Worm (Caenorhabditis elegans) whole organism, young adult: Measurements from ENCODE around the gene nas-29.

Experiments used
- C06A6.2 ChIP-seq: fragments of 200-800 bp; sonication (Bioruptor generic); conservative IDR thresholded peaks from 2 replicates; pipeline ENCODE4 v1.3.6; 2022; ENCODE audit warnings: missing genetic modification characterization, missing compliant biosample characterization
- D2030.7 ChIP-seq: fragments of 200-800 bp; sonication (Bioruptor generic); IDR thresholded peaks from 2 replicates; pipeline ENCODE4 v1.3.6; 2022; ENCODE audit warnings: missing genetic modification reagents, missing genetic modification characterization, missing compliant biosample characterization
- F10E7.11 ChIP-seq: sonication (generic microtip); optimal IDR thresholded peaks from 2 replicates; lab custom pipeline; 2017; ENCODE audit warnings: mild to moderate bottlenecking, missing genetic modification characterization, moderate library complexity, missing compliant biosample characterization
- F37B4.10 ChIP-seq: fragments of 200-800 bp; sonication (Bioruptor generic); IDR thresholded peaks from 2 replicates; pipeline ENCODE4 v1.3.6; 2022; ENCODE audit warnings: missing genetic modification characterization, missing compliant biosample characterization
- F57C9.4 ChIP-seq: sonication (generic microtip); optimal IDR thresholded peaks from 2 replicates; lab custom pipeline; 2017; ENCODE audit warnings: mild to moderate bottlenecking, missing genetic modification characterization, missing compliant biosample characterization
- T07F8.4 ChIP-seq: sonication (generic microtip); optimal IDR thresholded peaks from 2 replicates; lab custom pipeline; 2016; ENCODE audit warnings: mild to moderate bottlenecking, missing genetic modification characterization, moderate library complexity, missing compliant biosample characterization
- Y53F4B.3 ChIP-seq: fragments of 200-800 bp; sonication (Bioruptor generic); IDR thresholded peaks from 2 replicates; pipeline ENCODE4 v1.3.6; 2022; ENCODE audit warnings: missing genetic modification reagents, missing genetic modification characterization, missing compliant biosample characterization
- Y53G8AR.9 ChIP-seq: fragments of 200-800 bp; sonication (Bioruptor generic); conservative IDR thresholded peaks from 2 replicates; pipeline ENCODE4 v1.3.6; 2022; ENCODE audit warnings: missing genetic modification reagents, missing genetic modification characterization, missing compliant biosample characterization
- aptf-2 ChIP-seq: fragments of 200-800 bp; sonication (Bioruptor generic); conservative IDR thresholded peaks from 2 replicates; pipeline ENCODE4 v1.3.6; 2022; ENCODE audit warnings: missing genetic modification reagents, missing genetic modification characterization, missing compliant biosample characterization
- atf-7 ChIP-seq: sonication (generic microtip); optimal IDR thresholded peaks from 2 replicates; lab custom pipeline; 2017; ENCODE audit warnings: mild to moderate bottlenecking, missing genetic modification characterization, missing compliant biosample characterization
- attf-5 ChIP-seq: fragments of 200-800 bp; sonication (Bioruptor generic); optimal IDR thresholded peaks from 2 replicates; lab custom pipeline; 2018; ENCODE audit warnings: mild to moderate bottlenecking, missing genetic modification characterization, missing compliant biosample characterization
- bed-2 ChIP-seq: fragments of 200-800 bp; sonication (Bioruptor generic); IDR thresholded peaks from 2 replicates; pipeline ENCODE4 v1.3.6; 2022; ENCODE audit warnings: missing genetic modification reagents, missing genetic modification characterization, missing compliant biosample characterization
- ccch-3 ChIP-seq: fragments of 200-800 bp; sonication (Bioruptor generic); optimal IDR thresholded peaks from 2 replicates; lab custom pipeline; 2018; ENCODE audit warnings: mild to moderate bottlenecking, missing genetic modification characterization, missing compliant biosample characterization
- ceh-27 ChIP-seq: fragments of 200-800 bp; sonication (Bioruptor generic); optimal IDR thresholded peaks from 2 replicates; lab custom pipeline; 2018; ENCODE audit warnings: mild to moderate bottlenecking, missing genetic modification characterization, moderate library complexity, missing compliant biosample characterization
- ceh-40 ChIP-seq: fragments of 200-800 bp; sonication (Bioruptor generic); IDR thresholded peaks from 2 replicates; pipeline ENCODE4 v1.3.6; 2022; ENCODE audit warnings: missing genetic modification characterization, missing compliant biosample characterization
- die-1 ChIP-seq: sonication (generic microtip); optimal IDR thresholded peaks from 2 replicates; lab custom pipeline; 2016; ENCODE audit warnings: missing genotype, mild to moderate bottlenecking, missing genetic modification characterization, missing compliant biosample characterization
- egl-18 ChIP-seq: fragments of 200-800 bp; sonication (Bioruptor generic); IDR thresholded peaks from 2 replicates; pipeline ENCODE4 v1.3.6; 2022; ENCODE audit warnings: missing genetic modification reagents, missing genetic modification characterization, missing compliant biosample characterization
- ekl-4 ChIP-seq: fragments of 200-800 bp; sonication (Bioruptor generic); IDR thresholded peaks from 2 replicates; pipeline ENCODE4 v1.3.6; 2022; ENCODE audit warnings: missing genetic modification reagents, missing genetic modification characterization, missing compliant biosample characterization
- fkh-3 ChIP-seq: sonication (generic microtip); optimal IDR thresholded peaks from 2 replicates; lab custom pipeline; 2016; ENCODE audit warnings: mild to moderate bottlenecking, missing genetic modification characterization, missing compliant biosample characterization
- him-1 ChIP-seq: sonication (generic microtip); optimal IDR thresholded peaks from 2 replicates; lab custom pipeline; 2016; ENCODE audit warnings: missing genotype, missing genetic modification reagents, missing genetic modification characterization, missing compliant biosample characterization
- let-607 ChIP-seq, 2 experiments: fragments of 200-800 bp in 1 of 2; sonication (Bioruptor generic) in 1 of 2; sonication (generic microtip) in 1 of 2; optimal IDR thresholded peaks; 2 replicates each; lab custom pipeline; 2016 to 2018; ENCODE audit warnings: mild to moderate bottlenecking in 2 of 2, missing compliant biosample characterization in 2 of 2, missing genetic modification characterization in 2 of 2, moderate library complexity in 2 of 2, missing genotype in 1 of 2
- lsy-27 ChIP-seq: sonication (generic microtip); optimal IDR thresholded peaks from 2 replicates; lab custom pipeline; 2017; ENCODE audit warnings: missing genetic modification characterization, mild to moderate bottlenecking, missing compliant biosample characterization, antibody characterized with exemption, missing genotype, borderline replicate concordance; ENCODE audit not compliant: insufficient read depth
- madf-10 ChIP-seq: sonication (generic microtip); optimal IDR thresholded peaks from 2 replicates; lab custom pipeline; 2016; ENCODE audit warnings: mild to moderate bottlenecking, missing genetic modification characterization, missing compliant biosample characterization
- mxl-1 ChIP-seq: sonication (generic microtip); optimal IDR thresholded peaks from 2 replicates; lab custom pipeline; 2016; ENCODE audit warnings: missing genetic modification characterization, missing compliant biosample characterization
- nfya-1 ChIP-seq: sonication (generic microtip); optimal IDR thresholded peaks from 2 replicates; lab custom pipeline; 2017; ENCODE audit warnings: antibody characterized with exemption, missing compliant biosample characterization, missing genetic modification characterization, borderline replicate concordance; ENCODE audit not compliant: insufficient read depth
- nfya-2 ChIP-seq: fragments of 200-800 bp; sonication (Bioruptor generic); IDR thresholded peaks from 2 replicates; pipeline ENCODE4 v1.3.6; 2022; ENCODE audit warnings: missing genetic modification reagents, missing genetic modification characterization, missing compliant biosample characterization
- nfyb-1 ChIP-seq: fragments of 200-800 bp; sonication (Bioruptor generic); IDR thresholded peaks from 2 replicates; pipeline ENCODE4 v1.3.6; 2022; ENCODE audit warnings: missing genetic modification reagents, missing genetic modification characterization, missing compliant biosample characterization
- nhr-80 ChIP-seq: sonication (generic microtip); optimal IDR thresholded peaks from 2 replicates; lab custom pipeline; 2016; ENCODE audit warnings: missing genetic modification characterization, missing compliant biosample characterization
- rec-8 ChIP-seq, 2 experiments: sonication (generic microtip); optimal IDR thresholded peaks; 2 replicates each; lab custom pipeline; 2016; ENCODE audit warnings: mild to moderate bottlenecking in 2 of 2, missing genetic modification characterization in 2 of 2, missing genetic modification reagents in 2 of 2, missing genotype in 2 of 2, missing biosample characterization in 1 of 2, missing compliant biosample characterization in 1 of 2, moderate library complexity in 1 of 2
- snpc-1.1 ChIP-seq: sonication (generic microtip); optimal IDR thresholded peaks from 2 replicates; lab custom pipeline; 2017; ENCODE audit warnings: missing genetic modification characterization, mild to moderate bottlenecking, missing compliant biosample characterization, antibody characterized with exemption, moderate library complexity, missing genotype, missing genetic modification reagents; ENCODE audit not compliant: insufficient read depth
- snpc-3.4 ChIP-seq: sonication (generic microtip); optimal IDR thresholded peaks from 2 replicates; lab custom pipeline; 2017; ENCODE audit warnings: missing genetic modification characterization, mild to moderate bottlenecking, missing compliant biosample characterization, antibody characterized with exemption, moderate library complexity, missing genotype, missing genetic modification reagents
- snpc-4 ChIP-seq, 5 experiments: fragments of 150-350 bp in 1 of 5; sonication (generic microtip) in 4 of 5; optimal IDR thresholded peaks; 2 replicates each; lab custom pipeline; 2014 to 2018; ENCODE audit warnings: missing genetic modification characterization in 5 of 5, missing biosample characterization in 3 of 5, antibody characterized with exemption in 2 of 5, mild to moderate bottlenecking in 2 of 5, missing compliant biosample characterization in 2 of 5, missing genotype in 2 of 5, moderate library complexity in 2 of 5, missing genetic modification reagents in 1 of 5
- somi-1 ChIP-seq: fragments of 200-800 bp; sonication (Bioruptor generic); optimal IDR thresholded peaks from 2 replicates; lab custom pipeline; 2018; ENCODE audit warnings: mild to moderate bottlenecking, missing genetic modification characterization, missing compliant biosample characterization
- sptf-2 ChIP-seq: fragments of 200-800 bp; sonication (Bioruptor generic); optimal IDR thresholded peaks from 2 replicates; lab custom pipeline; 2018; ENCODE audit warnings: mild to moderate bottlenecking, missing genetic modification characterization, missing compliant biosample characterization
- unc-62 ChIP-seq: fragments of 150-350 bp; optimal IDR thresholded peaks from 2 replicates; lab custom pipeline; 2014; ENCODE audit warnings: missing biosample characterization, missing genetic modification reagents, missing genetic modification characterization
- xnd-1 ChIP-seq: sonication (generic microtip); optimal IDR thresholded peaks from 2 replicates; lab custom pipeline; 2016; ENCODE audit warnings: missing genotype, missing genetic modification reagents, missing genetic modification characterization, missing compliant biosample characterization
- ztf-18 ChIP-seq: sonication (generic microtip); optimal IDR thresholded peaks from 2 replicates; lab custom pipeline; 2016; ENCODE audit warnings: missing genotype, mild to moderate bottlenecking, missing genetic modification characterization, missing compliant biosample characterization
- ztf-22 ChIP-seq: fragments of 200-800 bp; sonication (Bioruptor generic); optimal IDR thresholded peaks from 2 replicates; lab custom pipeline; 2018; ENCODE audit warnings: mild to moderate bottlenecking, missing genetic modification characterization, moderate library complexity, missing compliant biosample characterization

Gene nas-29

ce11 chrII:5105020-5105419 lies 36.8 kb downstream of the nas-29 start (continued):
- TF ChIP-seq snpc-3.4 (tag; lab: Kevin White, UChicago) (peak; percentile 90), F10E7.11 (tag; lab: Kevin White, UChicago) (peak; percentile 79), snpc-1.1 (tag; lab: Kevin White, UChicago) (peak; percentile 70), xnd-1 (tag; lab: Kevin White, UChicago) (peak; percentile 13), mxl-1 (tag; lab: Kevin White, UChicago) (peak; percentile 95), die-1 (peak; percentile 95), nfya-2 (GFP tag; lab: Robert Waterston, UW) (no peak), egl-18 (GFP tag; lab: Robert Waterston, UW) (0 out of 2 replicates have a peak, but pooled peaks have one; percentile 57), unc-62 (GFP tag; lab: Kevin White, UChicago) (no peak), ceh-40 (GFP tag; lab: Robert Waterston, UW) (peak; percentile 93), T07F8.4 (tag; lab: Kevin White, UChicago) (peak; percentile 73), rec-8 (tag; optimal IDR thresholded peaks at IDR 0.05; lab: Kevin White, UChicago) (peak; percentile 91 to 94), ccch-3 (peak; percentile 13), Y53G8AR.9 (peak; percentile 61), attf-5 (GFP tag; lab: Kevin White, UChicago) (peak; percentile 77), D2030.7 (GFP tag; lab: Robert Waterston, UW) (peak; percentile 80), aptf-2 (GFP tag; lab: Robert Waterston, UW) (0 out of 2 replicates have a peak, but pooled peaks have one; percentile 56), sptf-2 (peak; percentile 75), C06A6.2 (GFP tag; lab: Robert Waterston, UW) (0 out of 2 replicates have a peak, but pooled peaks have one; percentile 56), atf-7 (peak; percentile 63), ceh-27 (GFP tag; lab: Kevin White, UChicago) (peak; percentile 91), Y53F4B.3 (GFP tag; lab: Robert Waterston, UW) (no peak), ztf-18 (tag; lab: Kevin White, UChicago) (peak; percentile 81), snpc-4 (GFP tag; optimal IDR thresholded peaks at IDR 0.05; lab: Kevin White, UChicago) (peak; percentile 80), snpc-4 (tag; optimal IDR thresholded peaks at IDR 0.05; lab: Kevin White, UChicago) (peak; percentile 26 to 87 (median 74)), lsy-27 (tag; lab: Kevin White, UChicago) (peak; percentile 60), F57C9.4 (tag; lab: Kevin White, UChicago) (peak; percentile 82), nfya-1 (tag; lab: Kevin White, UChicago) (no peak), somi-1 (GFP tag; lab: Kevin White, UChicago) (peak; percentile 87), him-1 (tag; lab: Kevin White, UChicago) (peak; percentile 98)

- TF ChIP-seq let-607 (tag; optimal IDR thresholded peaks at IDR 0.05; lab: Kevin White, UChicago) (peak; percentile 21 to 40), unc-62 (GFP tag; lab: Kevin White, UChicago) (peak; percentile 44), nhr-80 (peak; percentile 93), ekl-4 (GFP tag; lab: Robert Waterston, UW) (no peak), fkh-3 (no peak), F37B4.10 (no peak), madf-10 (tag; lab: Kevin White, UChicago) (peak; percentile 22), atf-7 (peak; percentile 75), Y53G8AR.9 (no peak), bed-2 (GFP tag; lab: Robert Waterston, UW) (no peak), ztf-22 (peak; percentile 58), nfyb-1 (GFP tag; lab: Robert Waterston, UW) (no peak)
Measured at ce11 chrII:5103784-5104457, 37.9 kb downstream of the nas-29 start, which contains the start of the genes C04G6.11 and mpk-2. TSS of gene C04G6.11 (minus strand) at chrII:5103834. TSS of gene mpk-2 (plus strand) at chrII:5104118.
